Fruit fly (Drosophila melanogaster) whole organism, embryonic: Measurements from ENCODE around the gene cni.

ENCODE experiments used
- BEAF-32 ChIP-seq: fragments of 200-800 bp; sonication (Bioruptor generic); optimal IDR thresholded peaks from 3 replicates; lab custom pipeline; 2017; ENCODE audit warnings: missing biosample characterization, missing genetic modification characterization, mild to moderate bottlenecking, moderate library complexity, missing genetic modification reagents
- Bgb ChIP-seq: fragments of 200-800 bp; sonication (Bioruptor generic); IDR thresholded peaks from 2 replicates; pipeline ENCODE4 v1.3.6; 2022; ENCODE audit warnings: missing biosample characterization, missing genetic modification characterization; ENCODE audit not compliant: partially characterized antibody
- CG10321 ChIP-seq: fragments of 200-800 bp; sonication (Bioruptor generic); IDR thresholded peaks from 2 replicates; pipeline ENCODE4 v1.3.6; 2022; ENCODE audit warnings: missing biosample characterization, missing genetic modification characterization
- CG11504 ChIP-seq: fragments of 200-800 bp; sonication (Bioruptor generic); optimal IDR thresholded peaks from 3 replicates; lab custom pipeline; 2019; ENCODE audit warnings: missing biosample characterization, mild to moderate bottlenecking, missing genetic modification characterization, moderate library complexity
- CG12659 ChIP-seq: fragments of 200-800 bp; sonication (Bioruptor generic); optimal IDR thresholded peaks from 3 replicates; lab custom pipeline; 2017; ENCODE audit warnings: mild to moderate bottlenecking, missing biosample characterization, missing genetic modification reagents, missing genetic modification characterization
- CG13296 ChIP-seq: fragments of 200-800 bp; sonication (Bioruptor generic); optimal IDR thresholded peaks from 3 replicates; lab custom pipeline; 2018; ENCODE audit warnings: missing biosample characterization, mild to moderate bottlenecking, missing genetic modification characterization
- CG13894 ChIP-seq: fragments of 200-800 bp; sonication (Bioruptor generic); optimal IDR thresholded peaks from 3 replicates; lab custom pipeline; 2018; ENCODE audit warnings: missing biosample characterization, mild to moderate bottlenecking, missing genetic modification characterization, moderate library complexity
- CG14667 ChIP-seq: fragments of 200-800 bp; sonication (Bioruptor generic); IDR thresholded peaks from 2 replicates; pipeline ENCODE4 v1.3.6; 2022; ENCODE audit warnings: missing biosample characterization, missing genetic modification characterization
- CG15479 ChIP-seq: fragments of 200-800 bp; sonication (Bioruptor generic); optimal IDR thresholded peaks from 3 replicates; lab custom pipeline; 2019; ENCODE audit warnings: missing biosample characterization, mild to moderate bottlenecking, missing genetic modification characterization, moderate library complexity
- CG1602 ChIP-seq: fragments of 200-800 bp; sonication (Bioruptor generic); optimal IDR thresholded peaks from 3 replicates; lab custom pipeline; 2016; ENCODE audit warnings: missing biosample characterization, missing genetic modification characterization
- CG1603 ChIP-seq: fragments of 200-800 bp; sonication (Bioruptor generic); optimal IDR thresholded peaks from 2 replicates; lab custom pipeline; 2019; ENCODE audit warnings: missing biosample characterization, mild to moderate bottlenecking, missing genetic modification characterization, moderate library complexity
- CG18011 ChIP-seq: fragments of 200-800 bp; sonication (Bioruptor generic); optimal IDR thresholded peaks from 2 replicates; lab custom pipeline; 2017; ENCODE audit warnings: missing biosample characterization, missing genetic modification characterization, mild to moderate bottlenecking, moderate library complexity, missing genotype
- CG18262 ChIP-seq: fragments of 200-800 bp; optimal IDR thresholded peaks from 3 replicates; lab custom pipeline; 2019; ENCODE audit warnings: missing biosample characterization, mild to moderate bottlenecking, missing genetic modification characterization, moderate library complexity
- CG2889 ChIP-seq: fragments of 200-800 bp; sonication (Bioruptor generic); IDR thresholded peaks from 3 replicates; pipeline ENCODE4 v1.3.6; 2022; ENCODE audit warnings: missing biosample characterization, missing genetic modification characterization
- CG4617 ChIP-seq: fragments of 200-800 bp; sonication (Bioruptor generic); optimal IDR thresholded peaks from 3 replicates; lab custom pipeline; 2016; ENCODE audit warnings: missing biosample characterization, missing genetic modification characterization, borderline replicate concordance
- CG4707 ChIP-seq: fragments of 200-800 bp; sonication (Bioruptor generic); optimal IDR thresholded peaks from 2 replicates; lab custom pipeline; 2018; ENCODE audit warnings: missing biosample characterization, mild to moderate bottlenecking, missing genetic modification characterization, moderate library complexity
- CG5953 ChIP-seq: fragments of 200-800 bp; sonication (Bioruptor generic); IDR thresholded peaks from 2 replicates; pipeline ENCODE4 v1.3.6; 2022; ENCODE audit warnings: missing biosample characterization, missing genetic modification characterization
- CG7928 ChIP-seq: fragments of 200-800 bp; sonication (Bioruptor generic); optimal IDR thresholded peaks from 2 replicates; lab custom pipeline; 2017; ENCODE audit warnings: missing biosample characterization, mild to moderate bottlenecking, missing genetic modification characterization
- CG9609 ChIP-seq: fragments of 200-800 bp; sonication (Bioruptor generic); optimal IDR thresholded peaks from 3 replicates; lab custom pipeline; 2016; ENCODE audit warnings: missing biosample characterization, missing genetic modification characterization
- CG9797 ChIP-seq: fragments of 200-800 bp; sonication (Bioruptor generic); optimal IDR thresholded peaks from 3 replicates; lab custom pipeline; 2018; ENCODE audit warnings: missing biosample characterization, mild to moderate bottlenecking, missing genetic modification characterization
- D19B ChIP-seq: fragments of 200-800 bp; sonication (Bioruptor generic); optimal IDR thresholded peaks from 2 replicates; lab custom pipeline; 2017; ENCODE audit warnings: missing biosample characterization, mild to moderate bottlenecking, missing genetic modification characterization
- Doc3 ChIP-seq: fragments of 200-800 bp; sonication (Bioruptor generic); IDR thresholded peaks from 3 replicates; pipeline ENCODE4 v1.3.6; 2022; ENCODE audit warnings: missing biosample characterization, missing genetic modification characterization; ENCODE audit not compliant: partially characterized antibody
- Drgx ChIP-seq: fragments of 200-800 bp; sonication (Bioruptor generic); IDR thresholded peaks from 2 replicates; pipeline ENCODE4 v1.3.6; 2022; ENCODE audit warnings: missing biosample characterization, missing genetic modification characterization
- GATAe ChIP-seq: fragments of 200-800 bp; sonication (Bioruptor generic); conservative IDR thresholded peaks from 2 replicates; pipeline ENCODE4 v1.3.6; 2022; ENCODE audit warnings: missing biosample characterization, missing genetic modification characterization
- HLH54F ChIP-seq: fragments of 200-800 bp; sonication (Bioruptor generic); optimal IDR thresholded peaks from 3 replicates; lab custom pipeline; 2016; ENCODE audit warnings: missing biosample characterization, missing genetic modification characterization
- Hmx ChIP-seq: fragments of 200-800 bp; sonication (Bioruptor generic); optimal IDR thresholded peaks from 2 replicates; lab custom pipeline; 2016; ENCODE audit warnings: missing biosample characterization, missing genetic modification characterization
- Mes4 ChIP-seq: fragments of 200-800 bp; sonication (Bioruptor generic); optimal IDR thresholded peaks from 2 replicates; lab custom pipeline; 2016; ENCODE audit warnings: missing biosample characterization, missing genetic modification characterization
- Myb ChIP-seq: fragments of 200-800 bp; sonication (Bioruptor generic); optimal IDR thresholded peaks from 2 replicates; lab custom pipeline; 2016; ENCODE audit warnings: missing biosample characterization, missing genetic modification characterization
- NK7.1 ChIP-seq: fragments of 200-800 bp; sonication (Bioruptor generic); optimal IDR thresholded peaks from 3 replicates; lab custom pipeline; 2016; ENCODE audit warnings: missing biosample characterization, missing genetic modification characterization
- PHDP ChIP-seq: fragments of 200-800 bp; sonication (Bioruptor generic); optimal IDR thresholded peaks from 3 replicates; lab custom pipeline; 2018; ENCODE audit warnings: missing biosample characterization, mild to moderate bottlenecking, missing genetic modification characterization, moderate library complexity
- Ptx1 ChIP-seq: fragments of 200-800 bp; sonication (Bioruptor generic); IDR thresholded peaks from 2 replicates; pipeline ENCODE4 v1.3.6; 2022; ENCODE audit warnings: missing biosample characterization, missing genetic modification characterization
- Sry-β ChIP-seq: fragments of 200-800 bp; sonication (Bioruptor generic); optimal IDR thresholded peaks from 2 replicates; lab custom pipeline; 2018; ENCODE audit warnings: missing biosample characterization, mild to moderate bottlenecking, missing genetic modification characterization, moderate library complexity
- aop ChIP-seq: fragments of 200-800 bp; sonication (Bioruptor generic); IDR thresholded peaks from 2 replicates; pipeline ENCODE4 v1.3.6; 2022; ENCODE audit warnings: missing biosample characterization, missing genetic modification characterization
- ash1 ChIP-seq: fragments of 200-800 bp; sonication (Bioruptor generic); optimal IDR thresholded peaks from 2 replicates; lab custom pipeline; 2018; ENCODE audit warnings: missing biosample characterization, mild to moderate bottlenecking, missing genetic modification characterization
- da ChIP-seq: fragments of 200-800 bp; sonication (Bioruptor generic); optimal IDR thresholded peaks from 2 replicates; lab custom pipeline; 2016; ENCODE audit warnings: missing biosample characterization, missing genetic modification characterization
- dati ChIP-seq: fragments of 200-800 bp; sonication (Bioruptor generic); IDR thresholded peaks from 2 replicates; pipeline ENCODE4 v1.3.6; 2022; ENCODE audit warnings: missing biosample characterization, missing genetic modification characterization
- dpn ChIP-seq, 2 experiments: fragments of 200-800 bp; sonication (Bioruptor generic); optimal IDR thresholded peaks; 3 replicates each; lab custom pipeline; 2016; ENCODE audit warnings: missing biosample characterization in 2 of 2, missing genetic modification characterization in 2 of 2
- gcm ChIP-seq: fragments of 200-800 bp; sonication (Bioruptor generic); optimal IDR thresholded peaks from 2 replicates; lab custom pipeline; 2019; ENCODE audit warnings: missing biosample characterization, mild to moderate bottlenecking, missing genetic modification characterization, moderate library complexity
- gcm2 ChIP-seq: fragments of 200-800 bp; sonication (Bioruptor generic); optimal IDR thresholded peaks from 2 replicates; lab custom pipeline; 2016; ENCODE audit warnings: missing biosample characterization, missing genetic modification characterization
- grau ChIP-seq: fragments of 200-800 bp; optimal IDR thresholded peaks from 3 replicates; lab custom pipeline; 2019; ENCODE audit warnings: missing biosample characterization, mild to moderate bottlenecking, missing genetic modification characterization, moderate library complexity
- gsb-n ChIP-seq: fragments of 200-800 bp; sonication (Bioruptor generic); optimal IDR thresholded peaks from 3 replicates; lab custom pipeline; 2018; ENCODE audit warnings: missing biosample characterization, mild to moderate bottlenecking, missing genetic modification characterization
- hth ChIP-seq: fragments of >200 bp; optimal IDR thresholded peaks from 2 replicates; lab custom pipeline; 2017; ENCODE audit warnings: inconsistent platforms
- insv ChIP-seq, 2 experiments: fragments of 200-800 bp; sonication (Bioruptor generic); optimal IDR thresholded peaks; 3 replicates each; lab custom pipeline; 2016 to 2018; ENCODE audit warnings: missing biosample characterization in 2 of 2, missing genetic modification characterization in 2 of 2
- luna ChIP-seq: fragments of 200-800 bp; sonication (Bioruptor generic); optimal IDR thresholded peaks from 2 replicates; lab custom pipeline; 2016; ENCODE audit warnings: missing biosample characterization, missing genetic modification characterization
- p53 ChIP-seq: fragments of 200-800 bp; sonication (Bioruptor generic); optimal IDR thresholded peaks from 2 replicates; lab custom pipeline; 2016; ENCODE audit warnings: missing biosample characterization, missing genetic modification characterization
- slp2 ChIP-seq: fragments of 200-800 bp; sonication (Bioruptor generic); optimal IDR thresholded peaks from 2 replicates; lab custom pipeline; 2016; ENCODE audit warnings: missing biosample characterization, missing genetic modification characterization
- stc ChIP-seq: fragments of 200-800 bp; sonication (Bioruptor generic); IDR thresholded peaks from 2 replicates; pipeline ENCODE4 v1.3.6; 2022; ENCODE audit warnings: missing biosample characterization, missing genetic modification characterization
- trem ChIP-seq: fragments of 200-800 bp; optimal IDR thresholded peaks from 3 replicates; lab custom pipeline; 2019; ENCODE audit warnings: missing biosample characterization, mild to moderate bottlenecking, missing genetic modification characterization, moderate library complexity
- trh ChIP-seq: fragments of 200-800 bp; sonication (Bioruptor generic); optimal IDR thresholded peaks from 2 replicates; lab custom pipeline; 2016; ENCODE audit warnings: missing biosample characterization, missing genetic modification characterization

Gene cni

DNA sequence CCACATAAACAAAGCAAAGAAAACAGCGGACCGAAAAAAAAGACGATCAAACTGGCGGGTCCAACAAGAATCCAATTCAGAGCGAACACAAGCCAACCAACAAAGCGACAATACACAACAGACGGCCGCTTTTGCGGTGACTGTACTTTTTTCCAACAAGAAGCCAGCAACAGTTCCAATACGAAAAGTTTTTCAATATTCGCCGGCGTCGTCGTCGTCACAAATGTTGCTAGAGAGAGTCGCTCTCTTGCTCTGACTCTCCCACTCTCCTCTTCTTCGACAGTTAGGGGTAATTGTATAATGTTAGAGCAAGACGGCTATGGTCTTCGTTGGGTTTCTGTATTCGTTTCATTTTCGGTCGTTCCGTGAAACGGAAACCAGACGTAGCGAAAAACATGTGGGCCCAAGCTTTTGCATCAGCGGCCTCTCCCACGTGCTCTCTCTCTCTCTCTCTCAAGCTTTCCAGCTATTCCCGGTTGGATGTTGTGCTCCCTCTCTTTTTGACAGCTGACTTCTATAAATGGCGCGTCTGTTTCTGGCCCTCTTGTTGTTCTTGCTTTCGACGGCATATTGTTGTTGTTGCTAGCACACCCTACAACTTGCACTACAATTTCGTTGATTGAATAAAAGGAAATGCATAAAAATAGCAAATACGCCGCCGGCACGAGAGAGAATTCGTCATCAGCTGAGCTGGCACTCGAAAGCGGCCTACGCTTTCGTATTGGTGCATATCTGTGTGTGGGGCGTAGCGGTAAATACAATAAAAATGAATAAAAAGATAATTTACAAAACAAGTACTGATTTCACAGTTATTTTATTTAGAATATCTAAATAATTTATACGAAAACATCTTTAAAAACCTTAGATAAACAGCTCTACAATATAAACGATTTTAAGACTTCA is 41.0 kb downstream of the cni start (continued):
- peak; percentile 37 for TF ChIP-seq CG18262
- TF ChIP-seq gsb-n: peak; percentile 27
- no peak for TF ChIP-seq CG2889 (GFP tag; lab: Robert Waterston, UW)
- peak; percentile 59 for TF ChIP-seq Mes4 (GFP tag; lab: Kevin White, UChicago)
- TF ChIP-seq luna (GFP tag; lab: Kevin White, UChicago): no peak
- TF ChIP-seq CG14667 (GFP tag; lab: Robert Waterston, UW): no peak
- TF ChIP-seq slp2 (GFP tag; lab: Kevin White, UChicago): no peak
- peak; percentile 76 for TF ChIP-seq PHDP (tag; lab: Kevin White, UChicago)
- TF ChIP-seq HLH54F (GFP tag; lab: Kevin White, UChicago): no peak
- peak; percentile 49 for TF ChIP-seq CG18011 (GFP tag; lab: Kevin White, UChicago)
- TF ChIP-seq trem (tag; lab: Kevin White, UChicago): peak; percentile 18
- TF ChIP-seq p53 (GFP tag; lab: Kevin White, UChicago): no peak
- no peak for TF ChIP-seq Drgx (GFP tag; lab: Robert Waterston, UW)
- TF ChIP-seq CG9609 (GFP tag; lab: Kevin White, UChicago): no peak
- TF ChIP-seq trh (GFP tag; lab: Kevin White, UChicago): no peak
- no peak for TF ChIP-seq hth (lab: Kevin White, UChicago)
- TF ChIP-seq Sry-β: peak; percentile 52
- TF ChIP-seq CG15479 (GFP tag; lab: Kevin White, UChicago): no peak
- no peak for TF ChIP-seq Ptx1 (GFP tag; lab: Robert Waterston, UW)
- TF ChIP-seq CG4617 (GFP tag; lab: Kevin White, UChicago): no peak
- peak; percentile 94 for TF ChIP-seq ash1
- peak; percentile 16 for TF ChIP-seq gcm2 (GFP tag; lab: Kevin White, UChicago)
- TF ChIP-seq stc (GFP tag; lab: Robert Waterston, UW): no peak
- peak; percentile 67 for TF ChIP-seq grau (tag; lab: Kevin White, UChicago)
- peak; percentile 100 for TF ChIP-seq CG11504 (tag; lab: Kevin White, UChicago)
- TF ChIP-seq CG10321: no peak
- no peak for TF ChIP-seq Myb (GFP tag; lab: Kevin White, UChicago)
- TF ChIP-seq BEAF-32: no peak
- TF ChIP-seq dati: no peak
- peak; percentile 48 for TF ChIP-seq CG1603 (tag; lab: Kevin White, UChicago)
- no peak for TF ChIP-seq Hmx (GFP tag; lab: Kevin White, UChicago)
- no peak for TF ChIP-seq da (GFP tag; lab: Kevin White, UChicago)
- peak; percentile 71 for TF ChIP-seq CG13894 (tag; lab: Kevin White, UChicago)
- no peak for TF ChIP-seq Doc3 (GFP tag; lab: Robert Waterston, UW)
- no peak for TF ChIP-seq aop
- TF ChIP-seq D19B (GFP tag; lab: Kevin White, UChicago): peak; percentile 15
- no peak for TF ChIP-seq Bgb
- TF ChIP-seq insv (GFP tag; optimal IDR thresholded peaks at IDR 0.05; lab: Kevin White, UChicago): peak; percentile 99 to 100
- TF ChIP-seq dpn (GFP tag; optimal IDR thresholded peaks at IDR 0.05; lab: Kevin White, UChicago): no peak
- TF ChIP-seq CG4707: peak; percentile 87
- TF ChIP-seq CG7928 (GFP tag; lab: Kevin White, UChicago): no peak
- no peak for TF ChIP-seq CG1602
- no peak for TF ChIP-seq GATAe (GFP tag; lab: Robert Waterston, UW)
- TF ChIP-seq CG12659 (GFP tag; lab: Kevin White, UChicago): peak; percentile 83
- peak; percentile 39 for TF ChIP-seq NK7.1
- no peak for TF ChIP-seq CG5953
- TF ChIP-seq CG13296 (GFP tag; lab: Kevin White, UChicago): peak; percentile 96
- peak; percentile 26 for TF ChIP-seq CG9797 (GFP tag; lab: Kevin White, UChicago)
- peak; percentile 92 for TF ChIP-seq gcm (GFP tag; lab: Kevin White, UChicago)
